Worm (Caenorhabditis elegans) whole organism, L4 larva: ENCODE results near the gene his-8.

Experiments
- attf-4 ChIP-seq: sonication (generic microtip); optimal IDR thresholded peaks from 3 replicates; lab custom pipeline; 2017; ENCODE audit warnings: missing biosample characterization, missing genetic modification characterization
- mdl-1 ChIP-seq, 2 experiments: fragments of 150-350 bp in 1 of 2; sonication (generic microtip) in 1 of 2; optimal IDR thresholded peaks; 2 replicates each; lab custom pipeline; 2014 to 2017; ENCODE audit warnings: missing biosample characterization in 2 of 2, missing genetic modification characterization in 2 of 2
- mxl-3 ChIP-seq: fragments of 200-800 bp; sonication (Bioruptor generic); optimal IDR thresholded peaks from 2 replicates; lab custom pipeline; 2018; ENCODE audit warnings: mild to moderate bottlenecking, missing genetic modification characterization, missing compliant biosample characterization
- pqm-1 ChIP-seq: sonication (generic microtip); optimal IDR thresholded peaks from 2 replicates; lab custom pipeline; 2017; ENCODE audit warnings: missing biosample characterization, missing genetic modification characterization
- tra-1 ChIP-seq: fragments of 200-800 bp; sonication (Bioruptor generic); IDR thresholded peaks from 2 replicates; pipeline ENCODE4 v1.3.6; 2022; ENCODE audit warnings: missing genetic modification reagents, missing genetic modification characterization, missing compliant biosample characterization

- TF ChIP-seq pqm-1 (tag; lab: Kevin White, UChicago) = no peak
- TF ChIP-seq attf-4 (tag; lab: Kevin White, UChicago) = no peak
- TF ChIP-seq tra-1 = no peak
- TF ChIP-seq mdl-1 (tag; optimal IDR thresholded peaks at IDR 0.05; lab: Kevin White, UChicago) = no peak
- TF ChIP-seq mxl-3 (GFP tag; lab: Kevin White, UChicago) = no peak
Observed at ce11 chrV:8517711-8518110, 15.2 kb downstream of the his-8 start.
